Worm (Caenorhabditis elegans) whole organism, L4/young adult: Measurements from ENCODE around the gene F13H8.12.

Experiments
- W03F9.2 ChIP-seq: fragments of 150-350 bp; optimal IDR thresholded peaks from 2 replicates; lab custom pipeline; 2014; ENCODE audit warnings: missing biosample characterization, missing genetic modification characterization
- dao-5 ChIP-seq: sonication (generic microtip); optimal IDR thresholded peaks from 2 replicates; lab custom pipeline; 2016; ENCODE audit warnings: missing genotype, missing genetic modification characterization, moderate library complexity, missing compliant biosample characterization
- him-1 ChIP-seq: sonication (generic microtip); optimal IDR thresholded peaks from 2 replicates; lab custom pipeline; 2016; ENCODE audit warnings: missing genotype, missing genetic modification reagents, missing genetic modification characterization, missing compliant biosample characterization

Gene F13H8.12

DNA sequence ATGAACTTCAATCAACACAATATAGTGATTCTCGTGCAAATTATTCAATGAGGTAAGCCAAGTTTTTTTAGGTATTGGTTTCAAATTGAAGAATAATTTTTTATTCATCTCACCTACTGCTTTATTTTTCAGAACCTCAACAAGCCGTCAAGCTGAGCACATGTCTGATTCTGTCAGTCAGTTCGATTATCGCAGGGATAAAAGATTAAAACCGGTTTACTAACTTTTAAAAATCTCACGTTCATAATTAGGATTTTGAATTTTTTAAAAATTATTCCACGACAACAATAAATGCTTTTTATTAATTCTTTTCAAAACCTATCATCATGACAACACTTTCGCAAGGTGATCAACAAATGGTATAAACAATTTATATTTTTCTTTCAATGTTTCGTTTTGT, at the start of gene F13H8.12:
F13H8.12 (plus strand) TSS at position 301 of the 400 bp plus-strand sequence.
- TF ChIP-seq him-1 (no peak), W03F9.2 (tag; lab: Kevin White, UChicago) (no peak), dao-5 (tag; lab: Kevin White, UChicago) (no peak)

ce11 chrII:6219346-6219745, 43.0 kb upstream of the F13H8.12 start, which contains the start of gene mks-2:
mks-2 (minus strand) TSS chrII:6219446.
- no peak for TF ChIP-seq W03F9.2 (tag; lab: Kevin White, UChicago)
- TF ChIP-seq dao-5 (tag; lab: Kevin White, UChicago): no peak
- no peak for TF ChIP-seq him-1

DNA sequence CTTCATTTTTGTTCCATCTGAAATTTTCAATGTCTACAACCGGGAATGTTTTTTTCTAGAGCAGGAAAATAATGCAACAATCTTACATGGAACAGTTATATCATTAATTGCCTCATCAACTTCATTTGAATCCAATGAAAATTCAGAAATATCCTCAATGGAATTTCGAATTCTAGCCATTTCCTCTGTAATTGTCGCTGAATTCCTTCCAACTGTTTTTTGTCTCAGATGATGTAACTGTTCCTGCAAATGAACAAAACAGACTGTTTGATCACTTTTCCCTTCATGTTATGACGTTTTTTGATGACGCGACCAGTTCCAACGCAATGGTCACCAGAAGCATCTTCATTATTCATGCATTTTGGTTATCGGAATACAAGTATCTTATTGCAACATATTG, 40.9 kb upstream of the F13H8.12 start:
- TF ChIP-seq W03F9.2 (tag; lab: Kevin White, UChicago): no peak
- no peak for TF ChIP-seq dao-5 (tag; lab: Kevin White, UChicago)
- TF ChIP-seq him-1: no peak

ce11 chrII:6222558-6222957, 39.8 kb upstream of the F13H8.12 start, which contains the start of gene C30B5.6:
C30B5.6 (minus strand) TSS chrII:6222658.
- TF ChIP-seq dao-5 (tag; lab: Kevin White, UChicago) (no peak), W03F9.2 (tag; lab: Kevin White, UChicago) (no peak), him-1 (no peak)

ce11 chrII:6223755-6224154, 38.6 kb upstream of the F13H8.12 start:
- no peak for TF ChIP-seq dao-5 (tag; lab: Kevin White, UChicago)
- no peak for TF ChIP-seq W03F9.2 (tag; lab: Kevin White, UChicago)
- no peak for TF ChIP-seq him-1

DNA sequence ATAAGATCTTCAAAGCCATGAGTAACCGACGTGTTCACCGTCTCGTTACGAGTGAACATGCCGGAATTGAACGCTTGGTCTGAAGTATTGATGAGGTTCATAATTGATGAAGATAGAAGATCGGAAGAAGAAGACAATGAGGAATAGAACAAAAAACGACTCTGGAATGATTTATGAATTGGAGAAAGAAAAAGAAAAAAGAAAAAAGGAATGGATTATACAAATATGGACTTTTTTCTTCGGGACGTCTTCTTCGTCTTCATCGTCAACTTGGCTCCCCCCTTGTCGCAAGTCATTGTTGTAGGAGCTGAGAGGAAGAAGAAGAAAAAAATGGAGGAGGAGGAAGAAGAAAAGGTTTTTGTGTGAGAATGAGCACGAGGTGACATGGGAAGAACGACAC, 35.3 kb upstream of the F13H8.12 start, which contains the start of gene srsy-2:
srsy-2 (minus strand) TSS at position 101 of the 400 bp plus-strand sequence.
- TF ChIP-seq him-1 (no peak), dao-5 (tag; lab: Kevin White, UChicago) (no peak), W03F9.2 (tag; lab: Kevin White, UChicago) (no peak)

DNA sequence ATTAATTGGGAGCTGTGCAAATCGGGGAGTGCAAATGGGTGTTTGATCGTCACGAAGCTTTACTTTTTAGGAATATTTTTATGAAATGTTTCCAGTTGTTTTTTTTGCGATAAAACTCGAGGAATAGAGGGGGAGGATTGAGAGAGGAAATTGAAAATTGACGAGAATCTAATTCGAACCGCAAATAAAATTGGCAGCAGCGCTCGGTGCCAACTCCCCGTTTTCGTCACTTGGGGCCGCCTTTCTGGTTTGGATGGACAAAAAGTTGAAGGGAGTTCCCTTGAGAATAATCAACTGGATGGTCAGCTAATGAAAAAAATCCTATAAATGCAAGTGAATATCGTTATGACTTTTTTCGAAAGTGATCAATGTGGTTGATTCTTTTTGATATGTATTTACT, 32.2 kb upstream of the F13H8.12 start:
- TF ChIP-seq dao-5 (tag; lab: Kevin White, UChicago) (no peak), W03F9.2 (tag; lab: Kevin White, UChicago) (no peak), him-1 (no peak)

DNA sequence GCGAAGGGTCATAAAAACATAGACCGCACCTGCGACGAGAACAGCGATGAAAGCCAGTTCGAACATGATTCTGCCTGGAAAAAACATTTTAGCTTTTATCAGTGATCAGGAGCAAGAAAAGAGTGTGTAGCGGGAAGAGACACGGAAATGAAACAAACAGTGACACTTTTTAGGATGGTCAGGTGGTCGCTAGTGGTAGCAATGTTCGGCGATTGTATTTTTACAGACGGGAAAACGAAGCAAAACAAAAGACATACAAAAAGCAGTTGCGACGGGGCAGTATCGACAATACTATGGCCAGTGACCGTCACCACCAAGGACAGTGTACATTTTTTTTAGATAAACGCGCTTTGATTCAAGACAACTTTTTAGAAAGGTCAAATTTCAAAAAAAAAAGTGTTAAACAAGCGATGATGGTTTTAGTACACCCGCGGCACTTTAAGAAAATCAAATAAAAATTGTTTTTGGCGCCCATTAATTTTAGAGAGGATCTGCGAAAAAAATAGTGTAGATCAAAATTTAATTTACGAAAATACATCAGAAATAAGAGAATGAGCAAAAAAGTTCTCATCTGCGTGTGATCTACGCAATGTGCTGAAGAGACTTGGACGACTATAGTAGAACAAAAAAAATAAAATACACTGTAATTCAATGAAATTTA, 26.8 kb upstream of the F13H8.12 start, which contains the start of gene T24H7.9:
T24H7.9 (minus strand) TSS at position 74 of the 661 bp plus-strand sequence.
- TF ChIP-seq W03F9.2 (tag; lab: Kevin White, UChicago) (no peak), him-1 (no peak), dao-5 (tag; lab: Kevin White, UChicago) (no peak)

- TF ChIP-seq him-1: no peak
- TF ChIP-seq W03F9.2 (tag; lab: Kevin White, UChicago): no peak
- TF ChIP-seq dao-5 (tag; lab: Kevin White, UChicago): no peak
These were observed 26.0 kb upstream of the F13H8.12 start for ce11 chrII:6236093-6236945.

- TF ChIP-seq W03F9.2 (tag; lab: Kevin White, UChicago): no peak
- no peak for TF ChIP-seq him-1
- no peak for TF ChIP-seq dao-5 (tag; lab: Kevin White, UChicago)
These were observed 20.6 kb upstream of the F13H8.12 start, which contains the start of gene T24H7.8 for ce11 chrII:6241758-6242157. T24H7.8 (plus strand) TSS chrII:6242058.

DNA sequence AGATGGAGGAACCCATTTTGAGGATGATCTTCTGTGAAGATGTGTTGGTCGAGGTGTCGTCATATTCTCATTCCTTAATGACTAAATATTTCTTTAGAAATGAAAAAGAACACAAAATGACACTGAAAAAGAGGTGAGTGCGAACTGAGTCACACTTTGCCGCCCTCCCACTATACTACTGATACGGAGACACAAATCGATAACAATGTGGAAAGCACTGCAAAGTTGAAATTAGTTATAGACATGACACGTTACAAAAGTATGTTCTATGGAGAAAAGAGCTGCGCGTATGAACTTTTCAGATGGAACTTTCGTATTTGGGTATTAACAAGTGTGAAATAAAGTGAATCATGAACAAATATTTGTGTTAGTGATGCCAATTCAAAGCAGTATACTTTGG, 18.2 kb upstream of the F13H8.12 start, which contains the start of gene tat-4:
tat-4 (minus strand) TSS at position 117 of the 400 bp plus-strand sequence.
- TF ChIP-seq dao-5 (tag; lab: Kevin White, UChicago) (no peak), W03F9.2 (tag; lab: Kevin White, UChicago) (no peak), him-1 (no peak)

DNA sequence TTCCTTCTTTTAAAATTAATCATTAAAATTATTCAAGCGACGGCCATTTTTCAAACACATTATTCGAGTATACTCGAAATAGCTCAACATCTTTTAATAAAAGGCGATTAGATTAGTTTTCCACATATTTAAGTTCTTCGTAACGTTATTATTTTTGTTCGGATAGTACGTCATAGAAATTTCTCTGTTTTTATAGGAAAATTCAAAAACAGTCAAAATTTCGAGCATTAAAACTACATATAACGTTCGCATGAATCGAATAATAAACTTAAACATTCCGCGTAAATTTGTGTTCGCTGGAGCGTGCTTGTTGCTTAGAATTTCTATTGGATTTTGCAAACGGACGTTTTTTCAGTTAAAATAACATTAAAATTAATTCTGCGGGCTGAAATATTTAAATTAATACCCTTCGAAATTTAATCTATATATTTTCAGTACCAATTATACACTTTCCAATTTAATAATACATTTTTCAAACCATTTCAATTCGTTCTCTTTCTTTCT, 17.1 kb upstream of the F13H8.12 start, which contains the start of gene blos-4:
blos-4 (plus strand) TSS at position 51 of the 504 bp plus-strand sequence.
- TF ChIP-seq him-1: no peak
- TF ChIP-seq dao-5 (tag; lab: Kevin White, UChicago): no peak
- no peak for TF ChIP-seq W03F9.2 (tag; lab: Kevin White, UChicago)

DNA sequence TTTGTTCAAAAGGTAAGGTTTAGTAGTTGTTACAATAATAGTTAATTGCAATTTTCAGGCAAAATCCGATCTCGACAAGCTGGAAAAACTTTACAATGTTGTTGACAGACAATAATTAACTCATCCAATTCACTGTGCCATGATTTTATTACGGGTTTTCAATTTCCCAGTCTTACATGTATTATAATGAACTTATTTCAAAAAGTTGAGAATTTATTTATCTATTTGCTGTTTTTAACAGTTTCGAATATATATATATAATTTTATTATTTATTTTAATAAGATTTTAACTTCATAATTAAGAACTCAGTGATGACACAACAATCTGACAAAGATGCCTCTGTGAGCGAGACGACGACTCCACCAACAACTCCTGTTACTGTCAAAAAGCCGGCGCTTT, 16.3 kb upstream of the F13H8.12 start, which contains the start of gene lelo-1:
lelo-1 (plus strand) TSS at position 301 of the 400 bp plus-strand sequence.
- no peak for TF ChIP-seq him-1
- TF ChIP-seq dao-5 (tag; lab: Kevin White, UChicago): no peak
- no peak for TF ChIP-seq W03F9.2 (tag; lab: Kevin White, UChicago)
